Fruit fly (Drosophila melanogaster) whole organism: ENCODE data around the gene CG4972.

Experiments
- Dll ChIP-seq: fragments of >200 bp; optimal IDR thresholded peaks from 2 replicates; lab custom pipeline; 2017
- pan ChIP-seq: fragments of >200 bp; optimal IDR thresholded peaks from 2 replicates; lab custom pipeline; 2017
- psq ChIP-seq: fragments of >200 bp; optimal IDR thresholded peaks from 2 replicates; lab custom pipeline; 2017

dm6 chr2L:10353871-10354270 is 39.3 kb downstream of the CG4972 start, which contains the start of gene CG34367:
- TF ChIP-seq Dll = no peak
- TF ChIP-seq psq (lab: Kevin White, UChicago) = no peak
- TF ChIP-seq pan (lab: Kevin White, UChicago) = no peak
